Fruit fly (Drosophila melanogaster) whole organism, adult: ENCODE data around the gene Ae2.

Source experiments
- CG14711 ChIP-seq: fragments of 200-800 bp; sonication (Bioruptor generic); optimal IDR thresholded peaks from 2 replicates; lab custom pipeline; 2018; ENCODE audit warnings: missing biosample characterization, mild to moderate bottlenecking, missing genetic modification characterization, moderate library complexity
- cnc ChIP-seq, 2 experiments: fragments of >200 bp; optimal IDR thresholded peaks; 2 replicates each; lab custom pipeline; 2017
- tj ChIP-seq: fragments of 200-800 bp; sonication (Bioruptor generic); optimal IDR thresholded peaks from 3 replicates; lab custom pipeline; 2017; ENCODE audit warnings: missing biosample characterization, mild to moderate bottlenecking, missing genetic modification characterization, moderate library complexity

dm6 chr3L:9820248-9820647, 56.9 kb downstream of the Ae2 start:
- TF ChIP-seq cnc (optimal IDR thresholded peaks at IDR 0.05; lab: Kevin White, UChicago): no peak
- no peak for TF ChIP-seq CG14711 (tag; lab: Kevin White, UChicago)
- no peak for TF ChIP-seq tj (GFP tag; lab: Kevin White, UChicago)
